Worm (Caenorhabditis elegans): ENCODE results near the gene dhhc-5.

DNA sequence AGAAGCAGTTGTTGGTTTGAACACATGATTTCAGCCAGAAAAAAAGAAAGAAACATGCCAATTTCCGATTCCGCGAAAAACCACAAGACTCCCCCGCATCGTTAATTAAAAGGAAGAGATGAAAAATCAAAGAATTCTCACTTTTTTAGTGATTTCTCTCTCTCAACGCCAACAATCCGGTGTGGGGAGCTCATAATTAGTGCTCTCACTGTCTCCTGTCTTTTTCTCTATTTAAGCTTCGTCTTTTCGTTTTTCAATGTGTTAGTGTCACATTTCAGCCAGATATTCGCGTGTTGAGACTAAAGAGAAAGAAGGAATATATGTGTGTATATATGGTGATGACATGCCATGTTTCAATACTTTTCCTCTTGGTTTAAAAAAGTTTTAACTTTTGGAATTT lies 24.9 kb upstream of the dhhc-5 start:
- TF ChIP-seq ceh-82 (tag; optimal IDR thresholded peaks at IDR 0.05) (peak in 1 of 3 experiments; percentile 16), aly-2 (tag; optimal IDR thresholded peaks at IDR 0.05) (no peak), unc-62 (GFP tag; optimal IDR thresholded peaks at IDR 0.05) (no peak), lin-14 (GFP tag; optimal IDR thresholded peaks at IDR 0.05) (peak; percentile 81), snu-23 (GFP tag; optimal IDR thresholded peaks at IDR 0.05) (peak; percentile 60), ceh-8 (GFP tag; optimal IDR thresholded peaks at IDR 0.05) (no peak), elt-3 (tag; optimal IDR thresholded peaks at IDR 0.05) (no peak), unc-86 (tag; optimal IDR thresholded peaks at IDR 0.05) (no peak), dpl-1 (GFP tag; optimal IDR thresholded peaks at IDR 0.05) (no peak), isw-1 (GFP tag; IDR thresholded peaks at IDR 0.05) (no peak), F16B12.6 (tag; optimal IDR thresholded peaks at IDR 0.05) (no peak), fkh-10 (GFP tag; optimal IDR thresholded peaks at IDR 0.05) (no peak)
